Fruit fly (Drosophila melanogaster): ENCODE measurements around the gene Atac1.
A peak's percentile ranks its signal among the peaks of the same experiment; 100 is the strongest.

The Atac1 gene

DNA sequence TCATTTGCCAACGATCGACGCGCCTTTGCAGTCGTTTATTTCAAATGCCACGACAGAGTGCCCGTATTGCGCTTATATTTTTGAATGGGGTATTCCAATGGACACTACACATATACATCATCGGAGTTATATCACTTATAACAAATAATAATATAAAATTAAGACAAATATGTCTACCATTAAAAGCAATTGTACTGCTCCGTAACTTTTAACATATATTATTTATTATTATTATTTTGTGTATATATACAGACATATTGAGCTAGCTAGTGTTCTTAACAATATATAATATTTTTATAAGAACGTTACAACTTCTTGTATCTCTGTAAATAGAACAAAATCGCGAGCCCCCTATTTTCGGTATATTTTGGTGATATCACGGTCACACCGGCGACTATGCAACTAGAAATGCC, 3.9 kb upstream of the Atac1 start, which contains the start of the genes sip2 and Coprox (continued):
- TF ChIP-seq hbn (GFP tag; IDR thresholded peaks at IDR 0.05; ENCODE audit: partially characterized antibody) (no peak), klu (GFP tag; IDR thresholded peaks at IDR 0.05) (no peak), CG6683 (GFP tag; optimal IDR thresholded peaks at IDR 0.05) (peak; percentile 36), CG33557 (GFP tag; optimal IDR thresholded peaks at IDR 0.05) (peak; percentile 62), Ets65A (GFP tag) (peak; percentile 67), h (optimal IDR thresholded peaks at IDR 0.05) (no peak), CG2202 (tag; optimal IDR thresholded peaks at IDR 0.05) (no peak), CG15514 (GFP tag; optimal IDR thresholded peaks at IDR 0.05) (peak; percentile 72), CG7556 (GFP tag; optimal IDR thresholded peaks at IDR 0.05) (peak; percentile 71), Hr51 (GFP tag; optimal IDR thresholded peaks at IDR 0.05) (no peak), CG7839 (tag; optimal IDR thresholded peaks at IDR 0.05) (peak; percentile 78), CG11456 (GFP tag; IDR thresholded peaks at IDR 0.05) (0 out of 3 replicates have a peak, but pooled peaks have one; percentile 20), Opbp (GFP tag; IDR thresholded peaks at IDR 0.05; ENCODE audit: partially characterized antibody) (no peak), CG2889 (GFP tag; IDR thresholded peaks at IDR 0.05) (no peak), CG11723 (GFP tag; optimal IDR thresholded peaks at IDR 0.05) (no peak), NFAT (GFP tag; IDR thresholded peaks at IDR 0.05) (no peak; the same call in 1 of the 2 replicates), lmd (GFP tag; IDR thresholded peaks at IDR 0.05) (peak; percentile 55; the same call in 1 of the 2 replicates), en (GFP tag; optimal IDR thresholded peaks at IDR 0.05) (no peak), CG11085 (GFP tag; IDR thresholded peaks at IDR 0.05) (no peak), otp (GFP tag; IDR thresholded peaks at IDR 0.05) (no peak), CG18262 (tag; optimal IDR thresholded peaks at IDR 0.05) (peak; percentile 82), CG17359 (tag; optimal IDR thresholded peaks at IDR 0.05) (peak; percentile 68), Hsf (GFP tag; optimal IDR thresholded peaks at IDR 0.05) (no peak), Nf-YC (tag; optimal IDR thresholded peaks at IDR 0.05) (peak; percentile 82), bbx (GFP tag; IDR thresholded peaks at IDR 0.05; ENCODE audit: partially characterized antibody) (no peak), NC2α (GFP tag; optimal IDR thresholded peaks at IDR 0.05) (no peak), her (GFP tag; optimal IDR thresholded peaks at IDR 0.05) (no peak), NfI (GFP tag; optimal IDR thresholded peaks at IDR 0.05) (peak; percentile 18), CG17568 (GFP tag; optimal IDR thresholded peaks at IDR 0.05) (no peak), TFAM (GFP tag; optimal IDR thresholded peaks at IDR 0.05) (no peak), mam (GFP tag; optimal IDR thresholded peaks at IDR 0.05) (peak; percentile 27), ems (GFP tag; optimal IDR thresholded peaks at IDR 0.05) (no peak), trem (tag; optimal IDR thresholded peaks at IDR 0.05) (peak; percentile 80), CG7963 (GFP tag; IDR thresholded peaks at IDR 0.05; ENCODE audit: partially characterized antibody) (no peak), CG3995 (GFP tag; optimal IDR thresholded peaks at IDR 0.05) (peak; percentile 62), gfzf (GFP tag; optimal IDR thresholded peaks at IDR 0.05) (peak; percentile 49), Kr (GFP tag; optimal IDR thresholded peaks at IDR 0.05) (no peak), Sox100B (GFP tag; optimal IDR thresholded peaks at IDR 0.05) (no peak), Xbp1 (GFP tag; optimal IDR thresholded peaks at IDR 0.05) (peak; percentile 69), CG11560 (tag; IDR thresholded peaks at IDR 0.05) (no peak), z (GFP tag; IDR thresholded peaks at IDR 0.05) (no peak), CG4730 (GFP tag; IDR thresholded peaks at IDR 0.05) (peak; percentile 34; the same call in 1 of the 2 replicates), exex (tag; optimal IDR thresholded peaks at IDR 0.05) (no peak), Dip3 (GFP tag; optimal IDR thresholded peaks at IDR 0.05) (no peak), ato (GFP tag; IDR thresholded peaks at IDR 0.05; ENCODE audit: partially characterized antibody) (no peak), CG12769 (tag; optimal IDR thresholded peaks at IDR 0.05) (no peak), Ada2b (GFP tag; IDR thresholded peaks at IDR 0.05) (no peak; the same call in 1 of the 2 replicates), HHEX (GFP tag; optimal IDR thresholded peaks at IDR 0.05) (peak; percentile 29), CoRest (tag; optimal IDR thresholded peaks at IDR 0.05) (peak; percentile 85), ase (GFP tag; IDR thresholded peaks at IDR 0.05) (0 out of 3 replicates have a peak, but pooled peaks have one; percentile 30), CG6654 (GFP tag; optimal IDR thresholded peaks at IDR 0.05) (no peak)
